Worm (Caenorhabditis elegans): ENCODE results near the gene F26F12.4.

Gene F26F12.4

ce11 chrV:5835979-5836615 lies 33.0 kb downstream of the F26F12.4 start:
- TF ChIP-seq unc-62 (GFP tag; optimal IDR thresholded peaks at IDR 0.05), result no peak

ce11 chrV:5835397-5835796 lies 33.7 kb downstream of the F26F12.4 start:
- TF ChIP-seq unc-62 (GFP tag; optimal IDR thresholded peaks at IDR 0.05), result no peak

ce11 chrV:5833531-5833930 lies 35.6 kb downstream of the F26F12.4 start, which contains the start of gene srh-76:
srh-76 (plus strand) TSS chrV:5833831.
- TF ChIP-seq unc-62 (GFP tag; optimal IDR thresholded peaks at IDR 0.05), result no peak

DNA sequence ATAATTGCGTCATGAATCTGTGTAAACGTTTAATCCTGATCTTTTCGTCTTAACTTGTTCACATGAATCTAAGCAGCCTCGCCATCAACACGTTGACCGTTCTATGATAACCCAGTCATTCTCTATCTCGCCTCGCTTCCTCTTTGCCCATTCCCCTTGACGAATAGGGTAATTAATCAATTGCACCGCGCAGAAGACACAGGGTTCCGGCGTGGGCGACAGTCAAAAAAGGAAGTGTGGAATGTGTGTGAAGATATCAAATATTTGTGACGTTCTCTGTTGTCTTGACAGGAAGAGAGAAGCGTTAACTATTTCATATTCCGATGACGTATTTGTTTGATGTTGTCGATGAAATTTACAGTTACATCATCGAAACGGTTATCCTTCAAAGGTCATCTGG lies 36.3 kb downstream of the F26F12.4 start:
- no peak for TF ChIP-seq unc-62 (GFP tag; optimal IDR thresholded peaks at IDR 0.05)

DNA sequence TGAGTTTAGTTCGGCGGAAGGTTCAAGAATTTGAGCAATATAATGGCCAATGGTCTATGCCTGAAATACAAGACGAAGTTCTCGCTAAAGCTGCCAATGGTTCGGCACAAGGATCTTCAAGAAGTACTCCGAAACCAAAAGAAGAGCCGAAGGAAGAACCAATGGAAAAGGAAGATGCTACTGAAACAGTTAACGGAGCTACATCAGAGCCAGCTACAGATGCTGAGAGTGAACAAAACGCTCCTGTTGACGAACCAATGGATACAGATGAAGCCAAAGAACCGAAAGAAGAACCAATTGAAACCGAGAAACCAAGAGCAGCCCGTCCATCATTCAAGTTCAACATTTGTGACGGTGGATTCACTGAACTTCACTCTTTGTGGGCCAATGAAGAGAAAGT lies 37.9 kb downstream of the F26F12.4 start:
- no peak for TF ChIP-seq unc-62 (GFP tag; optimal IDR thresholded peaks at IDR 0.05)

DNA sequence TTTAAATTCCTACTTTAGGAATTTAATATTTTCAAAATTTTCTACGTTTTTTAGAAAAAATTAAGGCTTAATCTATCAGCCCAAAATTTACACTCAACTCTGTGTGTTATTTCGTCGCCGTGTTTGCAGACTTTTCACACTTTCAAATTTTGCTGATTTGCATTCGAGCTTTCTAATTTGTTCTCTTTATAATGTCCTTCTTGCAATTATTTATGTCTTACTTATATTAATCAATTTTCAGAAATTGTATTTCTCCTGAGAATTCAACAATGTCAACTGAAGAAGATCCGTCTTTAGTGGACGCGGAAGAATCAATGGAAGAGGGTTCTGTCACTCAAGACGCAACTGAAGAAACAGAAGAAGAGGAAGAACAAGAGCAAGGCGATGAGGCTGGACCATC lies 42.5 kb downstream of the F26F12.4 start, which contains the start of gene let-418:
Gene let-418 (plus strand): TSS at position 242 of the 400 bp plus-strand sequence.
- no peak for TF ChIP-seq unc-62 (GFP tag; optimal IDR thresholded peaks at IDR 0.05)

DNA sequence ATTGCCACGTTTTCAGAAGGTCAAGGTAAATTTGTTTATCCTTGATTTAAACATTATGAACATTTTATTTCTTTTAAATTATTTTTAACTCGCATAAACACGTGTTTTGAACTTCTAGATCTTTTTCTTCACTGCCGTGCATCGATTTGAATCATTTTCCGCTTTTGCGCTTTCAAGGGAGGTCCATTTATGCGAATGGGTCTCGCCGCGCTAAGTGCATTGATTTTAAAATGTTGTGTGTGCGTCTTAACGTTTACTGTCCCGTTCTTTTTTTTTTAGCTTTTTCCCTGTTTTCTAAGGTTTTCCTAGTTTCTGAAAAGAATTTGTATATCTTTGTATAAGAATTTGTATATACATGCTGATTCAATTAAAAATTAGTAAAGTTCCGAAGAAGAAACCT lies 43.6 kb downstream of the F26F12.4 start:
- TF ChIP-seq unc-62 (GFP tag; optimal IDR thresholded peaks at IDR 0.05), result no peak

DNA sequence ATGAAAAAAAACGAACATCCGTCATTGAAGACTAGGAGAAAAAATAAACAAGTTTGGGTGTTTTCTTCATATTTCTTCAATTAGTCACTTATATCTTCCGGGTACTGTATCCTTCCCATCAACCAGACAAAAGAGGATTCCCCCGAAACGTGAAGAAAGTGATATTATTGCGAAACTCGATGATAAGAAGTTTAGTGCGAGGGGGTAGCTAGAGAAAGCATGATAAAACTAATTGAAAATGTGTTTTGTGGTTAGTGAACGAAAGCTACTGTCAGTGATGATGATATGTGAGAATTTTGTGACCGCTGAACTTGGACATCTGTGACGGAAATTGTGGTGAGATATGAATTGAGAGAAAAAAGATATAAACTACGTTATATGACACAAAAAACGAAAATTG lies 46.2 kb downstream of the F26F12.4 start:
- no peak for TF ChIP-seq unc-62 (GFP tag; optimal IDR thresholded peaks at IDR 0.05)

ce11 chrV:5821451-5822143 lies 47.5 kb downstream of the F26F12.4 start:
- TF ChIP-seq unc-62 (GFP tag; optimal IDR thresholded peaks at IDR 0.05), result no peak

DNA sequence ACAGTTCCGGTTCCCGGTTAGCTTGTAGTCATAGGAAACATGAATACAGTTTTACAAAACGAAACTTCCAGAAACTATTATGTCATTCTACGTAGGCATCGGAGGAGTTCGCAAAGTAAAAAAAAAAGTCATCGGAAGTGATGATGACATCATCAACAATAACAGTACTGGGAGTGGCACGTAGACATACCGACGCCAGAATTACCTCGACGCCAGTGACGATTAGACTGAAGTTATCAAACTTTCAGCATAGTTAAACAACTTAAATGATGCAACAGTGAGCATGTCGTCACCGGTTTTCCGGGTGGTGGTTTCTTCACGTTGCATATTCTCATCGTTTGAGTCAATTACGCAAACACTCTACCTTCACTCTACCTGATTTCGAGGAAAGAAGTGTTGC lies 48.7 kb downstream of the F26F12.4 start:
- TF ChIP-seq unc-62 (GFP tag; optimal IDR thresholded peaks at IDR 0.05), result no peak

DNA sequence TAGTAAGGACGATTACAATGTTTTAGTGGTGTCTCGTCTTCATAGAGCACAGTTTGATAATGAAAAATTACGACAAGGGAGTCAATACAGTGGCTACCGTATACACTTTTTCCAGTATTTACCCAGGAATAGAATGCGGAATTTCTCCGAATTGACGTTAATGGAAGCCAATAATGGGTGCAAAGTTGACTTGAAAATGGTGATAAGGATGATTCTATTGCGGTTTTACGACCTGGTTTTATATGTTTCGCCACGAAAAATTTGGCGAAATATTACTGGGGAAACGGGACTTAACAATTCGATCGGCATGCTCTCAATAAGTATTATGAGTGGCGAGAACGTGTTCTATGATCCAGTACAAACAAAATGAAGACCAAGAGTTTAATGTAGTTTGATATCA lies 49.2 kb downstream of the F26F12.4 start:
- no peak for TF ChIP-seq unc-62 (GFP tag; optimal IDR thresholded peaks at IDR 0.05)

DNA sequence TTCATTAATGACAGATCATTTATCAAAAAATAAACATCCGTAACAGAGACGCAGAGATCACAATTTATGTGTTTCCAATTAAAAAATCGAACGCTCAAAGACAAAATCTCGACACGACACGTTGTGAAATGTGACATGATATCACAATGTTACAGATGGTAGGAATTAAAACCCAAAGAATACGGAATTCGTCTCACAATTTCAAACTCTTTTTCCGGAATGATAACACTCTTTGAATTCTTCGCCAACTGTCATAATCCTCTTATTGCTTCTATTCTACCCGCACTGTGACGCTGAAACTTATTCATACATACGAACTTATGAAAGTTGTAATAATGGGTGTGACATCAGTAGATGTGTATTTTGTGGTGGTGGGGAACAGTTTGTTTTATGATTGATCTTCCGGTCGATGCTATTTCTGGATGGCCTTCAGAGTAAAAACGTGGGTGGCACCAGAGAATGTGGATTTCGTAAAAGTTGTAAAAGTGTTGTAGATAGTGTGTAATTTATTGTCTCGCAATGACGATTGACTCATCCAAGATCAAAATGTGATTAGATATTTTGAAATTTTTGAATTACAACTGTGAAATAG lies 52.6 kb downstream of the F26F12.4 start:
- no peak for TF ChIP-seq unc-62 (GFP tag; optimal IDR thresholded peaks at IDR 0.05)

Data from whole organism, dauer.